Fruit fly (Drosophila melanogaster) whole organism, embryonic: ENCODE results near the gene CG7362.

Experiments used
- Asciz ChIP-seq: fragments of 200-800 bp; sonication (Bioruptor generic); optimal IDR thresholded peaks from 2 replicates; lab custom pipeline; 2017; ENCODE audit warnings: missing biosample characterization, mild to moderate bottlenecking, missing genetic modification characterization, missing genetic modification reagents
- BtbVII ChIP-seq: fragments of 200-800 bp; sonication (Bioruptor generic); optimal IDR thresholded peaks from 3 replicates; lab custom pipeline; 2017; ENCODE audit warnings: missing biosample characterization, mild to moderate bottlenecking, missing genetic modification characterization
- CG11695 ChIP-seq: fragments of 200-800 bp; sonication (Bioruptor generic); IDR thresholded peaks from 3 replicates; pipeline ENCODE4 v1.3.6; 2022; ENCODE audit warnings: missing biosample characterization, missing genetic modification characterization
- CG12071 ChIP-seq: fragments of 200-800 bp; sonication (Bioruptor generic); optimal IDR thresholded peaks from 3 replicates; lab custom pipeline; 2018; ENCODE audit warnings: missing biosample characterization, mild to moderate bottlenecking, missing genetic modification characterization
- CG12769 ChIP-seq: fragments of 200-800 bp; sonication (Bioruptor generic); optimal IDR thresholded peaks from 2 replicates; lab custom pipeline; 2019; ENCODE audit warnings: missing biosample characterization, mild to moderate bottlenecking, missing genetic modification characterization, moderate library complexity
- CG12942 ChIP-seq: fragments of 200-800 bp; sonication (Bioruptor generic); optimal IDR thresholded peaks from 3 replicates; lab custom pipeline; 2016; ENCODE audit warnings: missing biosample characterization, missing genetic modification characterization
- CG14050 ChIP-seq: fragments of 200-800 bp; sonication (Bioruptor generic); IDR thresholded peaks from 3 replicates; pipeline ENCODE4 v1.3.6; 2022; ENCODE audit warnings: missing biosample characterization, missing genetic modification characterization
- CG15073 ChIP-seq: fragments of 200-800 bp; sonication (Bioruptor generic); optimal IDR thresholded peaks from 2 replicates; lab custom pipeline; 2016; ENCODE audit warnings: missing biosample characterization, missing genetic modification characterization
- CG17328 ChIP-seq: fragments of 200-800 bp; sonication (Bioruptor generic); IDR thresholded peaks from 2 replicates; pipeline ENCODE4 v1.3.6; 2022; ENCODE audit warnings: missing biosample characterization, missing genetic modification characterization
- CG2116 ChIP-seq: fragments of 200-800 bp; sonication (Bioruptor generic); optimal IDR thresholded peaks from 3 replicates; lab custom pipeline; 2018; ENCODE audit warnings: missing biosample characterization, mild to moderate bottlenecking, missing genetic modification characterization
- CG2120 ChIP-seq: fragments of 200-800 bp; sonication (Bioruptor generic); optimal IDR thresholded peaks from 3 replicates; lab custom pipeline; 2016; ENCODE audit warnings: missing biosample characterization, missing genetic modification characterization
- CG30431 ChIP-seq: fragments of 200-800 bp; sonication (Bioruptor generic); optimal IDR thresholded peaks from 2 replicates; lab custom pipeline; 2017; ENCODE audit warnings: missing biosample characterization, missing genetic modification characterization
- CG31388 ChIP-seq: fragments of 200-800 bp; sonication (Bioruptor generic); optimal IDR thresholded peaks from 2 replicates; lab custom pipeline; 2016; ENCODE audit warnings: missing biosample characterization, missing genetic modification characterization
- CG32532 ChIP-seq: fragments of 200-800 bp; sonication (Bioruptor generic); IDR thresholded peaks from 2 replicates; pipeline ENCODE4 v1.3.6; 2022; ENCODE audit warnings: missing biosample characterization, missing genetic modification characterization
- CG32767 ChIP-seq: fragments of 200-800 bp; sonication (Bioruptor generic); IDR thresholded peaks from 2 replicates; pipeline ENCODE4 v1.3.6; 2022; ENCODE audit warnings: missing biosample characterization, missing genetic modification characterization
- CG34422 ChIP-seq: fragments of 200-800 bp; sonication (Bioruptor generic); IDR thresholded peaks from 3 replicates; pipeline ENCODE4 v1.3.6; 2022; ENCODE audit warnings: missing biosample characterization, missing genetic modification characterization
- CG3847 ChIP-seq: fragments of 200-800 bp; sonication (Bioruptor generic); IDR thresholded peaks from 2 replicates; pipeline ENCODE4 v1.3.6; 2022; ENCODE audit warnings: missing biosample characterization, missing genetic modification characterization
- CG42726 ChIP-seq: fragments of 200-800 bp; sonication (Bioruptor generic); IDR thresholded peaks from 2 replicates; pipeline ENCODE4 v1.3.6; 2022; ENCODE audit warnings: missing biosample characterization, missing genetic modification characterization; ENCODE audit not compliant: partially characterized antibody
- CG4617 ChIP-seq: fragments of 200-800 bp; sonication (Bioruptor generic); optimal IDR thresholded peaks from 3 replicates; lab custom pipeline; 2016; ENCODE audit warnings: missing biosample characterization, missing genetic modification characterization, borderline replicate concordance
- CG4707 ChIP-seq: fragments of 200-800 bp; sonication (Bioruptor generic); optimal IDR thresholded peaks from 2 replicates; lab custom pipeline; 2018; ENCODE audit warnings: missing biosample characterization, mild to moderate bottlenecking, missing genetic modification characterization, moderate library complexity
- CG5245 ChIP-seq: fragments of 200-800 bp; sonication (Bioruptor generic); optimal IDR thresholded peaks from 3 replicates; lab custom pipeline; 2016; ENCODE audit warnings: missing biosample characterization, missing genetic modification characterization
- CG8290 ChIP-seq, 3 experiments: fragments of 200-800 bp; sonication (Bioruptor generic); optimal IDR thresholded peaks; 2 replicates each; lab custom pipeline; 2016 to 2019; ENCODE audit warnings: missing biosample characterization in 3 of 3, missing genetic modification characterization in 3 of 3, mild to moderate bottlenecking in 2 of 3, moderate library complexity in 1 of 3
- CG9437 ChIP-seq: fragments of 200-800 bp; sonication (Bioruptor generic); optimal IDR thresholded peaks from 2 replicates; lab custom pipeline; 2018; ENCODE audit warnings: missing biosample characterization, mild to moderate bottlenecking, missing genetic modification characterization
- CkIIα-i1 ChIP-seq: fragments of 200-800 bp; sonication (Bioruptor generic); IDR thresholded peaks from 2 replicates; pipeline ENCODE4 v1.3.6; 2022; ENCODE audit warnings: missing biosample characterization, missing genetic modification characterization
- ERR ChIP-seq: fragments of 200-800 bp; sonication (Bioruptor generic); optimal IDR thresholded peaks from 2 replicates; lab custom pipeline; 2016; ENCODE audit warnings: missing biosample characterization, missing genetic modification characterization
- Hr3 ChIP-seq: fragments of 200-800 bp; sonication (Bioruptor generic); optimal IDR thresholded peaks from 3 replicates; lab custom pipeline; 2016; ENCODE audit warnings: missing biosample characterization, missing genetic modification characterization
- Hr39 ChIP-seq: fragments of >200 bp; optimal IDR thresholded peaks from 2 replicates; lab custom pipeline; 2017
- Max ChIP-seq: fragments of 200-800 bp; sonication (Bioruptor generic); optimal IDR thresholded peaks from 2 replicates; lab custom pipeline; 2016; ENCODE audit warnings: missing biosample characterization, mild to moderate bottlenecking, missing genetic modification characterization
- Mes4 ChIP-seq: fragments of 200-800 bp; sonication (Bioruptor generic); optimal IDR thresholded peaks from 2 replicates; lab custom pipeline; 2016; ENCODE audit warnings: missing biosample characterization, missing genetic modification characterization
- NC2β ChIP-seq: fragments of 200-800 bp; sonication (Bioruptor generic); optimal IDR thresholded peaks from 2 replicates; lab custom pipeline; 2016; ENCODE audit warnings: missing biosample characterization, missing genetic modification characterization
- NFAT ChIP-seq: fragments of 200-800 bp; sonication (Bioruptor generic); IDR thresholded peaks from 2 replicates; pipeline ENCODE4 v1.3.6; 2022; ENCODE audit warnings: missing biosample characterization, missing genetic modification characterization
- NK7.1 ChIP-seq: fragments of 200-800 bp; sonication (Bioruptor generic); optimal IDR thresholded peaks from 3 replicates; lab custom pipeline; 2016; ENCODE audit warnings: missing biosample characterization, missing genetic modification characterization
- Sox102F ChIP-seq: fragments of 200-800 bp; sonication (Bioruptor generic); optimal IDR thresholded peaks from 2 replicates; lab custom pipeline; 2018; ENCODE audit warnings: missing biosample characterization, mild to moderate bottlenecking, missing genetic modification characterization, moderate library complexity
- Vsx1 ChIP-seq: fragments of 200-800 bp; sonication (Bioruptor generic); optimal IDR thresholded peaks from 2 replicates; lab custom pipeline; 2017; ENCODE audit warnings: missing biosample characterization, mild to moderate bottlenecking, missing genetic modification characterization, missing genetic modification reagents
- aop ChIP-seq: fragments of 200-800 bp; sonication (Bioruptor generic); IDR thresholded peaks from 2 replicates; pipeline ENCODE4 v1.3.6; 2022; ENCODE audit warnings: missing biosample characterization, missing genetic modification characterization
- chm ChIP-seq: fragments of 200-800 bp; sonication (Bioruptor generic); IDR thresholded peaks from 2 replicates; pipeline ENCODE4 v1.3.6; 2022; ENCODE audit warnings: missing biosample characterization, missing genetic modification characterization
- dimm ChIP-seq: fragments of 200-800 bp; sonication (Bioruptor generic); IDR thresholded peaks from 2 replicates; pipeline ENCODE4 v1.3.6; 2022; ENCODE audit warnings: missing biosample characterization, missing genetic modification characterization
- disco-r ChIP-seq: fragments of 200-800 bp; sonication (Bioruptor generic); optimal IDR thresholded peaks from 2 replicates; lab custom pipeline; 2016; ENCODE audit warnings: missing biosample characterization, missing genetic modification characterization
- gcm ChIP-seq: fragments of 200-800 bp; sonication (Bioruptor generic); optimal IDR thresholded peaks from 2 replicates; lab custom pipeline; 2019; ENCODE audit warnings: missing biosample characterization, mild to moderate bottlenecking, missing genetic modification characterization, moderate library complexity
- gcm2 ChIP-seq: fragments of 200-800 bp; sonication (Bioruptor generic); optimal IDR thresholded peaks from 2 replicates; lab custom pipeline; 2016; ENCODE audit warnings: missing biosample characterization, missing genetic modification characterization
- gem ChIP-seq: fragments of 200-800 bp; sonication (Bioruptor generic); optimal IDR thresholded peaks from 2 replicates; lab custom pipeline; 2019; ENCODE audit warnings: missing biosample characterization, mild to moderate bottlenecking, missing genetic modification characterization, moderate library complexity
- lbe ChIP-seq: fragments of 200-800 bp; sonication (Bioruptor generic); optimal IDR thresholded peaks from 2 replicates; lab custom pipeline; 2016; ENCODE audit warnings: missing biosample characterization, mild to moderate bottlenecking, missing genetic modification characterization
- mam ChIP-seq: fragments of 200-800 bp; sonication (Bioruptor generic); optimal IDR thresholded peaks from 3 replicates; lab custom pipeline; 2016; ENCODE audit warnings: missing biosample characterization, missing genetic modification characterization
- nau ChIP-seq: fragments of 200-800 bp; sonication (Bioruptor generic); optimal IDR thresholded peaks from 3 replicates; lab custom pipeline; 2017; ENCODE audit warnings: missing biosample characterization, mild to moderate bottlenecking, missing genetic modification characterization, missing genetic modification reagents
- onecut ChIP-seq: fragments of 200-800 bp; sonication (Bioruptor generic); IDR thresholded peaks from 2 replicates; pipeline ENCODE4 v1.3.6; 2022; ENCODE audit warnings: missing biosample characterization, missing genetic modification characterization
- pros ChIP-seq: fragments of 200-800 bp; sonication (Bioruptor generic); optimal IDR thresholded peaks from 3 replicates; lab custom pipeline; 2019; ENCODE audit warnings: missing biosample characterization, mild to moderate bottlenecking, missing genetic modification characterization, moderate library complexity
- ro ChIP-seq: fragments of 200-800 bp; sonication (Bioruptor generic); IDR thresholded peaks from 2 replicates; pipeline ENCODE4 v1.3.6; 2022; ENCODE audit warnings: missing biosample characterization, missing genetic modification characterization
- toy ChIP-seq: fragments of 200-800 bp; sonication (Bioruptor generic); IDR thresholded peaks from 2 replicates; pipeline ENCODE4 v1.3.6; 2022; ENCODE audit warnings: missing biosample characterization, missing genetic modification characterization
- vfl ChIP-seq: fragments of 200-800 bp; sonication (Bioruptor generic); optimal IDR thresholded peaks from 2 replicates; lab custom pipeline; 2016; ENCODE audit warnings: missing biosample characterization, missing genetic modification characterization
- zfh1 ChIP-seq: fragments of 200-800 bp; sonication (Bioruptor generic); IDR thresholded peaks from 3 replicates; pipeline ENCODE4 v1.3.6; 2022; ENCODE audit warnings: missing biosample characterization, missing genetic modification characterization

CG7362 gene

DNA sequence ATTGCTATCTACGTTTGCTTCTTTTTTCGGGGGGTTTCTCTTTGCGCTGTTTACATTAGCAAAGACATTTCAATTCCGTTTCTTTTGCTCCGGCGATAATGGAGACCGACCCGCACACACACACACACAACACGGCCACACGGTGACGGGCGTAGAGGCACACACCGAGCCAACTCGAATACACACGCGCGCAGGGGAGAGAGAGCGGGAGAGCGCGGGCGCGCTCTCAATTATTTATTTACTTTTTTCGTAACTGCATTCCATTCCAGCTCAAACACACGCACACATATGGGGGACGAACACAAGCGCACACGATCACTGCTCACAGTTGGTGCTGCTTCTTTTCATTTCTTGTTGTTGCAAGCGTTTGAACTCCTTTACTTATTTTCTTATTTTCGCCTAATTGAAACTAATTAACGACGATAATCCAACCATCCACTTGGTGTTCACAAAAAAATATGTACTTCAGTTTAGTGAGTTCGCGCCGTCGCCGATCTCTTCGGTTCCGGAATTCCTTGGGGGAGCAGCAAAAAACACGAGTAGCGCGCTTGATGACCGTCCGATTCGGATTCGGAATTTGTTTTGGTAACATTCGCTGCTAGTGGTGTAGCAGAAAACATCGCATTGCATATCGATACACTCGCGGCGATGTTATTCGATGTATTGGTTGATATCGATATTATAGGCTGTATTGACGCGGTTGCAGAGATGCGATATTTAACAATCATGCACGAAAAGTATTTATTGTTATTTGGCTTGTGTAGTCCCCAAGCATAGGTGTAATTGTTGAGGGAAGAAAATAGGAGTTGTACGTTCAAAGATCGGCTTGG is 30.4 kb downstream of the CG7362 start, which contains the start of gene kibra (continued):
- TF ChIP-seq CG8290 (GFP tag; optimal IDR thresholded peaks at IDR 0.05; lab: Kevin White, UChicago) (peak; percentile 84), CG8290 (tag; optimal IDR thresholded peaks at IDR 0.05; lab: Kevin White, UChicago) (peak; percentile 12 to 94), Sox102F (GFP tag; lab: Kevin White, UChicago) (peak; percentile 62), Vsx1 (GFP tag; lab: Kevin White, UChicago) (peak; percentile 23), Max (peak; percentile 67), NK7.1 (GFP tag; lab: Kevin White, UChicago) (peak; percentile 60), dimm (GFP tag; lab: Robert Waterston, UW) (no peak), Hr3 (GFP tag; lab: Kevin White, UChicago) (peak; percentile 32), toy (GFP tag; lab: Robert Waterston, UW) (no peak), chm (no peak), mam (peak; percentile 83), gcm2 (peak; percentile 36), CG12942 (GFP tag; lab: Kevin White, UChicago) (peak; percentile 32), onecut (GFP tag; lab: Robert Waterston, UW) (peak; percentile 44), zfh1 (GFP tag; lab: Robert Waterston, UW) (no peak), lbe (peak; percentile 17), CG31388 (GFP tag; lab: Kevin White, UChicago) (peak; percentile 64), NFAT (GFP tag; lab: Robert Waterston, UW) (no peak), gcm (peak; percentile 58), ro (no peak), disco-r (GFP tag; lab: Kevin White, UChicago) (no peak), CG2120 (GFP tag; lab: Kevin White, UChicago) (peak; percentile 82), CG34422 (no peak), Asciz (GFP tag; lab: Kevin White, UChicago) (peak; percentile 21), CG11695 (GFP tag; lab: Robert Waterston, UW) (no peak), CG9437 (GFP tag; lab: Kevin White, UChicago) (no peak), Hr39 (lab: Kevin White, UChicago) (no peak), aop (no peak), gem (tag; lab: Kevin White, UChicago) (peak; percentile 73), CG12769 (tag; lab: Kevin White, UChicago) (peak; percentile 85), CG32767 (GFP tag; lab: Robert Waterston, UW) (no peak), CG30431 (GFP tag; lab: Kevin White, UChicago) (no peak), CG4707 (no peak), CG32532 (GFP tag; lab: Robert Waterston, UW) (no peak), NC2β (GFP tag; lab: Kevin White, UChicago) (peak; percentile 77), CG2116 (GFP tag; lab: Kevin White, UChicago) (peak; percentile 93), pros (GFP tag; lab: Kevin White, UChicago) (peak; percentile 84), Mes4 (GFP tag; lab: Kevin White, UChicago) (peak; percentile 13), CG5245 (GFP tag; lab: Kevin White, UChicago) (peak; percentile 72), CG3847 (no peak), CG12071 (GFP tag; lab: Kevin White, UChicago) (peak; percentile 17), CG15073 (GFP tag; lab: Kevin White, UChicago) (no peak), nau (GFP tag; lab: Kevin White, UChicago) (peak; percentile 56), CG17328 (GFP tag; lab: Robert Waterston, UW) (no peak), vfl (GFP tag; lab: Kevin White, UChicago) (peak; percentile 78), CkIIα-i1 (no peak), ERR (GFP tag; lab: Kevin White, UChicago) (peak; percentile 72), CG42726 (GFP tag; lab: Robert Waterston, UW) (no peak), CG4617 (GFP tag; lab: Kevin White, UChicago) (peak; percentile 18), CG14050 (GFP tag; lab: Robert Waterston, UW) (no peak), BtbVII (GFP tag; lab: Kevin White, UChicago) (peak; percentile 42)
